Worm (Caenorhabditis elegans): ENCODE data around the gene F55A4.7.

F55A4.7 gene

ce11 chrX:1012385-1012866, 25.8 kb downstream of the F55A4.7 start (continued):
- TF ChIP-seq ceh-27 (GFP tag; optimal IDR thresholded peaks at IDR 0.05) (no peak), Y56A3A.18 (GFP tag; IDR thresholded peaks at IDR 0.05) (peak; percentile 78; the same call in 1 of the 2 replicates), Y53F4B.3 (GFP tag; IDR thresholded peaks at IDR 0.05) (no peak), ccch-3 (GFP tag; optimal IDR thresholded peaks at IDR 0.05) (no peak), egrh-3 (GFP tag; IDR thresholded peaks at IDR 0.05) (no peak), F10E7.11 (tag; optimal IDR thresholded peaks at IDR 0.05) (peak; percentile 7), K12H6.12 (tag; optimal IDR thresholded peaks at IDR 0.05) (peak; percentile 16), sea-2 (GFP tag; IDR thresholded peaks at IDR 0.05) (no peak), lsy-27 (tag; optimal IDR thresholded peaks at IDR 0.05; ENCODE audit: borderline replicate concordance, insufficient read depth) (no peak), ZK185.1 (tag; optimal IDR thresholded peaks at IDR 0.05; ENCODE audit: poor library complexity, severe bottlenecking) (peak; percentile 7), ekl-4 (GFP tag; IDR thresholded peaks at IDR 0.05) (0 out of 2 replicates have a peak, but pooled peaks have one; percentile 51), nfya-1 (tag; optimal IDR thresholded peaks at IDR 0.05; ENCODE audit: borderline replicate concordance, insufficient read depth) (no peak), egl-18 (GFP tag; IDR thresholded peaks at IDR 0.05) (no peak), hmg-20 (GFP tag; IDR thresholded peaks at IDR 0.05) (no peak; the same call in 1 of the 2 replicates), mxl-1 (tag; optimal IDR thresholded peaks at IDR 0.05) (no peak), dpl-1 (GFP tag; optimal IDR thresholded peaks at IDR 0.05) (no peak), F57C9.4 (tag; optimal IDR thresholded peaks at IDR 0.05) (no peak), unc-130 (GFP tag; optimal IDR thresholded peaks at IDR 0.05) (no peak), madf-8 (GFP tag; conservative IDR thresholded peaks at IDR 0.05) (no peak), F37B4.10 (GFP tag; IDR thresholded peaks at IDR 0.05) (no peak), F33H1.4 (GFP tag; IDR thresholded peaks at IDR 0.05) (no peak), sptf-2 (GFP tag; optimal IDR thresholded peaks at IDR 0.05) (no peak), unc-62 (GFP tag; optimal IDR thresholded peaks at IDR 0.05) (no peak), somi-1 (GFP tag; optimal IDR thresholded peaks at IDR 0.05) (peak; percentile 55), ama-1 (optimal IDR thresholded peaks at IDR 0.05) (no peak), ama-1 (GFP tag; optimal IDR thresholded peaks at IDR 0.05) (no peak), rpc-1 (optimal IDR thresholded peaks at IDR 0.05) (no peak), rpc-1 (tag; optimal IDR thresholded peaks at IDR 0.05) (no peak), lin-35 (GFP tag; optimal IDR thresholded peaks at IDR 0.05) (no peak), K11D2.4 (GFP tag; IDR thresholded peaks at IDR 0.05) (peak; percentile 70), T26A5.8 (tag; optimal IDR thresholded peaks at IDR 0.05) (no peak)

- peak; percentile 1 for TF ChIP-seq F22D6.2 (tag; optimal IDR thresholded peaks at IDR 0.05)
- peak; percentile 19 for TF ChIP-seq chd-7 (tag; optimal IDR thresholded peaks at IDR 0.05)
- TF ChIP-seq Y67H2A.10 (GFP tag; conservative IDR thresholded peaks at IDR 0.05): 0 out of 2 replicates have a peak, but pooled peaks have one; percentile 9
- TF ChIP-seq B0261.1 (tag; optimal IDR thresholded peaks at IDR 0.05): peak; percentile 23
- peak; percentile 48 for TF ChIP-seq nfyb-1 (GFP tag; IDR thresholded peaks at IDR 0.05)
- TF ChIP-seq attf-3 (GFP tag; conservative IDR thresholded peaks at IDR 0.05): no peak
- TF ChIP-seq tbp1 (GFP tag; optimal IDR thresholded peaks at IDR 0.05): peak; percentile 62
- TF ChIP-seq Y53G8AR.9 (GFP tag; conservative IDR thresholded peaks at IDR 0.05): peak; percentile 65; the same call in 1 of the 2 replicates
- peak; percentile 29; the same call in 1 of the 2 replicates for TF ChIP-seq hmg-1.2 (GFP tag; IDR thresholded peaks at IDR 0.05)
- TF ChIP-seq atf-7 (tag; optimal IDR thresholded peaks at IDR 0.05): peak; percentile 37
- no peak for TF ChIP-seq F10E7.11 (tag; optimal IDR thresholded peaks at IDR 0.05)
- no peak for TF ChIP-seq efl-1 (GFP tag; optimal IDR thresholded peaks at IDR 0.05)
- peak; percentile 77 for TF ChIP-seq egl-44 (GFP tag; IDR thresholded peaks at IDR 0.05)
- TF ChIP-seq ceh-91 (GFP tag; IDR thresholded peaks at IDR 0.05): no peak
- TF ChIP-seq ztf-18 (tag; optimal IDR thresholded peaks at IDR 0.05): peak; percentile 9
- 0 out of 2 replicates have a peak, but pooled peaks have one; percentile 34 for TF ChIP-seq F37B4.10 (GFP tag; IDR thresholded peaks at IDR 0.05)
- TF ChIP-seq let-607 (tag; optimal IDR thresholded peaks at IDR 0.05): peak in 1 of 2 experiments; percentile 60
- TF ChIP-seq Y95B8A.8 (GFP tag; IDR thresholded peaks at IDR 0.05): 0 out of 2 replicates have a peak, but pooled peaks have one; percentile 44
- TF ChIP-seq gei-17 (GFP tag; optimal IDR thresholded peaks at IDR 0.05): peak; percentile 45
Measured at ce11 chrX:1010627-1011452, 27.4 kb downstream of the F55A4.7 start.

All from whole organism, young adult.